Fruit fly (Drosophila melanogaster) whole organism, embryonic: ENCODE results near the gene Upf1.

Experiments used
- Awh ChIP-seq: fragments of 200-800 bp; sonication (Bioruptor generic); IDR thresholded peaks from 2 replicates; pipeline ENCODE4, ENCODE4 v1.3.6; 2022; ENCODE audit warnings: missing biosample characterization, missing genetic modification characterization
- BEAF-32 ChIP-seq: fragments of 200-800 bp; sonication (Bioruptor generic); optimal IDR thresholded peaks from 3 replicates; lab custom pipeline; 2017; ENCODE audit warnings: missing biosample characterization, missing genetic modification characterization, mild to moderate bottlenecking, moderate library complexity, missing genetic modification reagents
- Bgb ChIP-seq: fragments of 200-800 bp; sonication (Bioruptor generic); IDR thresholded peaks from 2 replicates; pipeline ENCODE4 v1.3.6; 2022; ENCODE audit warnings: missing biosample characterization, missing genetic modification characterization; ENCODE audit not compliant: partially characterized antibody
- Blimp-1 ChIP-seq: fragments of 200-800 bp; sonication (Bioruptor generic); optimal IDR thresholded peaks from 3 replicates; lab custom pipeline; 2018; ENCODE audit warnings: missing biosample characterization, missing genetic modification characterization, mild to moderate bottlenecking, moderate library complexity, missing genetic modification reagents
- CG10209 ChIP-seq: fragments of 200-800 bp; sonication (Bioruptor generic); optimal IDR thresholded peaks from 3 replicates; lab custom pipeline; 2017; ENCODE audit warnings: missing biosample characterization, mild to moderate bottlenecking, missing genetic modification characterization, missing genetic modification reagents
- CG10274 ChIP-seq: fragments of 200-800 bp; sonication (Bioruptor generic); optimal IDR thresholded peaks from 3 replicates; lab custom pipeline; 2017; ENCODE audit warnings: missing biosample characterization, mild to moderate bottlenecking, missing genetic modification characterization
- CG12236 ChIP-seq: fragments of 200-800 bp; sonication (Bioruptor generic); optimal IDR thresholded peaks from 2 replicates; lab custom pipeline; 2016; ENCODE audit warnings: missing biosample characterization, missing genetic modification characterization
- CG13296 ChIP-seq: fragments of 200-800 bp; sonication (Bioruptor generic); optimal IDR thresholded peaks from 3 replicates; lab custom pipeline; 2018; ENCODE audit warnings: missing biosample characterization, mild to moderate bottlenecking, missing genetic modification characterization
- CG14860 ChIP-seq: fragments of 200-800 bp; sonication (Bioruptor generic); IDR thresholded peaks from 3 replicates; pipeline ENCODE4 v1.3.6; 2022; ENCODE audit warnings: missing biosample characterization, missing genetic modification characterization; ENCODE audit not compliant: partially characterized antibody
- CG1529 ChIP-seq: fragments of 200-800 bp; sonication (Bioruptor generic); optimal IDR thresholded peaks from 3 replicates; lab custom pipeline; 2018; ENCODE audit warnings: missing biosample characterization, missing genetic modification characterization
- CG17361 ChIP-seq: fragments of 200-800 bp; sonication (Bioruptor generic); IDR thresholded peaks from 3 replicates; pipeline ENCODE4 v1.3.6; 2022; ENCODE audit warnings: missing biosample characterization, missing genetic modification characterization
- CG17612 ChIP-seq: fragments of 200-800 bp; sonication (Bioruptor generic); IDR thresholded peaks from 2 replicates; pipeline ENCODE4 v1.3.6; 2022; ENCODE audit warnings: missing biosample characterization, missing genetic modification characterization
- CG18599 ChIP-seq: fragments of 200-800 bp; sonication (Bioruptor generic); optimal IDR thresholded peaks from 3 replicates; lab custom pipeline; 2017; ENCODE audit warnings: missing biosample characterization, missing genetic modification characterization, mild to moderate bottlenecking, moderate library complexity, missing genetic modification reagents
- CG18764 ChIP-seq: fragments of 200-800 bp; sonication (Bioruptor generic); optimal IDR thresholded peaks from 3 replicates; lab custom pipeline; 2016; ENCODE audit warnings: missing biosample characterization, missing genetic modification characterization
- CG2199 ChIP-seq: fragments of 200-800 bp; sonication (Bioruptor generic); IDR thresholded peaks from 3 replicates; pipeline ENCODE4 v1.3.6; 2022; ENCODE audit warnings: missing biosample characterization, missing genetic modification characterization
- CG30020 ChIP-seq: fragments of 200-800 bp; optimal IDR thresholded peaks from 2 replicates; lab custom pipeline; 2019; ENCODE audit warnings: missing biosample characterization, mild to moderate bottlenecking, missing genetic modification characterization, moderate library complexity
- CG32772 ChIP-seq: fragments of 200-800 bp; sonication (Bioruptor generic); IDR thresholded peaks from 2 replicates; pipeline ENCODE4 v1.3.6; 2022; ENCODE audit warnings: missing biosample characterization, missing genetic modification characterization
- CG3726 ChIP-seq: fragments of 200-800 bp; sonication (Bioruptor generic); IDR thresholded peaks from 3 replicates; pipeline ENCODE4, ENCODE4 v1.3.6; 2022; ENCODE audit warnings: missing biosample characterization, missing genetic modification characterization
- CG4404 ChIP-seq: fragments of 200-800 bp; sonication (Bioruptor generic); IDR thresholded peaks from 2 replicates; pipeline ENCODE4 v1.3.6; 2022; ENCODE audit warnings: missing biosample characterization, missing genetic modification characterization
- CG5245 ChIP-seq: fragments of 200-800 bp; sonication (Bioruptor generic); optimal IDR thresholded peaks from 3 replicates; lab custom pipeline; 2016; ENCODE audit warnings: missing biosample characterization, missing genetic modification characterization
- CG7928 ChIP-seq: fragments of 200-800 bp; sonication (Bioruptor generic); optimal IDR thresholded peaks from 2 replicates; lab custom pipeline; 2017; ENCODE audit warnings: missing biosample characterization, mild to moderate bottlenecking, missing genetic modification characterization
- CG7987 ChIP-seq: fragments of 200-800 bp; sonication (Bioruptor generic); optimal IDR thresholded peaks from 2 replicates; lab custom pipeline; 2018; ENCODE audit warnings: missing biosample characterization, mild to moderate bottlenecking, missing genetic modification characterization, moderate library complexity
- Deaf1 ChIP-seq: fragments of 200-800 bp; optimal IDR thresholded peaks from 3 replicates; lab custom pipeline; 2019; ENCODE audit warnings: missing biosample characterization, mild to moderate bottlenecking, missing genetic modification characterization, moderate library complexity
- H2.0 ChIP-seq: fragments of 200-800 bp; sonication (Bioruptor generic); IDR thresholded peaks from 2 replicates; pipeline ENCODE4 v1.3.6; 2022; ENCODE audit warnings: missing biosample characterization, missing genetic modification characterization
- Ssrp ChIP-seq: fragments of 200-800 bp; sonication (Bioruptor generic); optimal IDR thresholded peaks from 2 replicates; lab custom pipeline; 2018; ENCODE audit warnings: missing biosample characterization, mild to moderate bottlenecking, missing genetic modification characterization, moderate library complexity
- ap ChIP-seq: fragments of 200-800 bp; sonication (Bioruptor generic); IDR thresholded peaks from 2 replicates; pipeline ENCODE4 v1.3.6; 2022; ENCODE audit warnings: missing biosample characterization, missing genetic modification characterization
- bsh ChIP-seq, 2 experiments: fragments of 200-800 bp; sonication (Bioruptor generic); optimal IDR thresholded peaks; 2 replicates each; lab custom pipeline; 2017 to 2018; ENCODE audit warnings: mild to moderate bottlenecking in 2 of 2, missing biosample characterization in 2 of 2, missing genetic modification characterization in 2 of 2, moderate library complexity in 1 of 2
- cg ChIP-seq: fragments of 200-800 bp; sonication (Bioruptor generic); optimal IDR thresholded peaks from 3 replicates; lab custom pipeline; 2019; ENCODE audit warnings: missing biosample characterization, mild to moderate bottlenecking, missing genetic modification characterization, moderate library complexity
- crc ChIP-seq: fragments of 200-800 bp; sonication (Bioruptor generic); optimal IDR thresholded peaks from 2 replicates; lab custom pipeline; 2016; ENCODE audit warnings: missing biosample characterization, missing genetic modification characterization
- danr ChIP-seq: fragments of 200-800 bp; sonication (Bioruptor generic); IDR thresholded peaks from 2 replicates; pipeline ENCODE4 v1.3.6; 2022; ENCODE audit warnings: missing biosample characterization, missing genetic modification characterization
- dm ChIP-seq: fragments of 200-800 bp; sonication (Bioruptor generic); optimal IDR thresholded peaks from 3 replicates; lab custom pipeline; 2016; ENCODE audit warnings: missing biosample characterization, missing genetic modification characterization
- dysf ChIP-seq: fragments of 200-800 bp; sonication (Bioruptor generic); IDR thresholded peaks from 3 replicates; pipeline ENCODE4 v1.3.6; 2022; ENCODE audit warnings: missing biosample characterization, missing genetic modification characterization
- fd3F ChIP-seq: fragments of 200-800 bp; sonication (Bioruptor generic); optimal IDR thresholded peaks from 2 replicates; lab custom pipeline; 2018; ENCODE audit warnings: missing biosample characterization, mild to moderate bottlenecking, missing genetic modification characterization, moderate library complexity
- ftz-f1 ChIP-seq: fragments of 200-800 bp; sonication (Bioruptor generic); optimal IDR thresholded peaks from 2 replicates; lab custom pipeline; 2016; ENCODE audit warnings: missing biosample characterization, missing genetic modification characterization
- gce ChIP-seq: fragments of 200-800 bp; sonication (Bioruptor generic); IDR thresholded peaks from 3 replicates; pipeline ENCODE4 v1.3.6; 2022; ENCODE audit warnings: missing biosample characterization, missing genetic modification characterization
- jumu ChIP-seq: fragments of 200-800 bp; sonication (Bioruptor generic); optimal IDR thresholded peaks from 3 replicates; lab custom pipeline; 2016; ENCODE audit warnings: missing biosample characterization, missing genetic modification characterization
- lbe ChIP-seq: fragments of 200-800 bp; sonication (Bioruptor generic); optimal IDR thresholded peaks from 2 replicates; lab custom pipeline; 2016; ENCODE audit warnings: missing biosample characterization, mild to moderate bottlenecking, missing genetic modification characterization
- lilli ChIP-seq: fragments of 200-800 bp; sonication (Bioruptor generic); optimal IDR thresholded peaks from 3 replicates; lab custom pipeline; 2016; ENCODE audit warnings: missing biosample characterization, missing genetic modification characterization
- pfk ChIP-seq: fragments of 200-800 bp; sonication (Bioruptor generic); optimal IDR thresholded peaks from 2 replicates; lab custom pipeline; 2018; ENCODE audit warnings: missing biosample characterization, mild to moderate bottlenecking, missing genetic modification characterization, moderate library complexity
- phol ChIP-seq: fragments of 200-800 bp; sonication (Bioruptor generic); optimal IDR thresholded peaks from 3 replicates; lab custom pipeline; 2018; ENCODE audit warnings: missing biosample characterization, mild to moderate bottlenecking, missing genetic modification characterization, moderate library complexity
- schlank ChIP-seq: fragments of 200-800 bp; sonication (Bioruptor generic); optimal IDR thresholded peaks from 2 replicates; lab custom pipeline; 2018; ENCODE audit warnings: missing biosample characterization, mild to moderate bottlenecking, missing genetic modification characterization
- sima ChIP-seq: fragments of 200-800 bp; sonication (Bioruptor generic); optimal IDR thresholded peaks from 2 replicates; lab custom pipeline; 2016; ENCODE audit warnings: missing biosample characterization, missing genetic modification characterization
- sisA ChIP-seq: fragments of 200-800 bp; sonication (Bioruptor generic); IDR thresholded peaks from 2 replicates; pipeline ENCODE4 v1.3.6; 2022; ENCODE audit warnings: missing biosample characterization, missing genetic modification characterization
- sr ChIP-seq: fragments of 200-800 bp; sonication (Bioruptor generic); IDR thresholded peaks from 3 replicates; pipeline ENCODE4 v1.3.6; 2022; ENCODE audit warnings: missing biosample characterization, missing genetic modification characterization
- tio ChIP-seq: fragments of 200-800 bp; sonication (Bioruptor generic); optimal IDR thresholded peaks from 2 replicates; lab custom pipeline; 2017; ENCODE audit warnings: missing biosample characterization, missing genetic modification characterization, inconsistent platforms
- vvl ChIP-seq: fragments of 200-800 bp; sonication (Bioruptor generic); IDR thresholded peaks from 2 replicates; pipeline ENCODE4 v1.3.6; 2022; ENCODE audit warnings: missing biosample characterization, missing genetic modification characterization
- wek ChIP-seq: fragments of 200-800 bp; sonication (Bioruptor generic); optimal IDR thresholded peaks from 3 replicates; lab custom pipeline; 2018; ENCODE audit warnings: missing biosample characterization, mild to moderate bottlenecking, missing genetic modification characterization, moderate library complexity
- z ChIP-seq: fragments of 200-800 bp; sonication (Bioruptor generic); IDR thresholded peaks from 3 replicates; pipeline ENCODE4 v1.3.6; 2022; ENCODE audit warnings: missing biosample characterization, missing genetic modification characterization

The Upf1 gene

dm6 chrX:11857522-11858438 lies 47.4 kb downstream of the Upf1 start (continued):
- TF ChIP-seq CG17612 (GFP tag; lab: Robert Waterston, UW) (peak; percentile 25; the same call in 1 of the 2 replicates), sima (GFP tag; lab: Kevin White, UChicago) (peak; percentile 9), CG13296 (GFP tag; lab: Kevin White, UChicago) (peak; percentile 27), ap (GFP tag; lab: Robert Waterston, UW) (peak; percentile 61; the same call in 1 of the 2 replicates), crc (GFP tag; lab: Kevin White, UChicago) (peak; percentile 78), Bgb (GFP tag; lab: Robert Waterston, UW) (no peak), Ssrp (tag; lab: Kevin White, UChicago) (peak; percentile 74), CG18764 (GFP tag; lab: Kevin White, UChicago) (peak; percentile 15), CG17361 (GFP tag; lab: Robert Waterston, UW) (peak; percentile 85), CG32772 (GFP tag; lab: Robert Waterston, UW) (peak; percentile 84), CG30020 (tag; lab: Kevin White, UChicago) (peak; percentile 49), H2.0 (peak; percentile 69), sisA (peak; percentile 71), ftz-f1 (peak; percentile 35), z (GFP tag; lab: Robert Waterston, UW) (0 out of 3 replicates have a peak, but pooled peaks have one; percentile 6), lilli (peak; percentile 85), jumu (GFP tag; lab: Kevin White, UChicago) (peak; percentile 64), Deaf1 (no peak), CG5245 (GFP tag; lab: Kevin White, UChicago) (peak; percentile 65), CG7928 (GFP tag; lab: Kevin White, UChicago) (peak; percentile 36), wek (no peak), vvl (peak; percentile 90), dysf (GFP tag; lab: Robert Waterston, UW) (peak; percentile 89), tio (peak; percentile 18), CG18599 (GFP tag; lab: Kevin White, UChicago) (peak; percentile 62), CG10274 (peak; percentile 31), CG2199 (GFP tag; lab: Robert Waterston, UW) (peak; percentile 62; the same call in 2 of the 3 replicates), dm (GFP tag; lab: Kevin White, UChicago) (peak; percentile 18), bsh (GFP tag; optimal IDR thresholded peaks at IDR 0.05; lab: Kevin White, UChicago) (peak; percentile 66 to 85), CG14860 (GFP tag; lab: Robert Waterston, UW) (no peak), cg (no peak), CG10209 (GFP tag; lab: Kevin White, UChicago) (peak; percentile 56), Blimp-1 (GFP tag; lab: Kevin White, UChicago) (peak; percentile 74), CG3726 (0 out of 3 replicates have a peak, but pooled peaks have one; percentile 49), BEAF-32 (GFP tag; lab: Kevin White, UChicago) (no peak), CG4404 (GFP tag; lab: Robert Waterston, UW) (0 out of 2 replicates have a peak, but pooled peaks have one; percentile 39), gce (GFP tag; lab: Robert Waterston, UW) (peak; percentile 91; the same call in 2 of the 3 replicates), CG7987 (no peak), lbe (GFP tag; lab: Kevin White, UChicago) (no peak), sr (GFP tag; lab: Robert Waterston, UW) (peak; percentile 68; the same call in 2 of the 3 replicates), phol (tag; lab: Kevin White, UChicago) (peak; percentile 78), CG12236 (GFP tag; lab: Kevin White, UChicago) (peak; percentile 22), CG1529 (GFP tag; lab: Kevin White, UChicago) (peak; percentile 65), danr (GFP tag; lab: Robert Waterston, UW) (peak; percentile 75), Awh (GFP tag; lab: Robert Waterston, UW) (peak; percentile 92), schlank (no peak), fd3F (peak; percentile 23), pfk (GFP tag; lab: Kevin White, UChicago) (no peak)
